Worm (Caenorhabditis elegans) whole organism, dauer: ENCODE measurements around the gene F54D11.4.
"Not testable (repeated sequence)": the region's sequence is repeated elsewhere in the genome, so short reads cannot be mapped to it uniquely, and the experiment has no call there.

Experiments used
- unc-62 ChIP-seq: sonication (generic microtip); optimal IDR thresholded peaks from 2 replicates; lab custom pipeline; 2017; ENCODE audit warnings: missing biosample characterization, missing genetic modification reagents, missing genetic modification characterization

F54D11.4 gene

ce11 chrV:4615802-4616201 lies at the start of gene F54D11.4, which contains the start of gene Y61A9LA.10:
TSS of gene F54D11.4 (plus strand) at chrV:4616151.
TSS of gene Y61A9LA.10 (minus strand) at chrV:4615817.
- TF ChIP-seq unc-62 = no peak

ce11 chrV:4569999-4570627 lies 45.8 kb upstream of the F54D11.4 start, which contains the start of gene sut-2:
TSS of gene sut-2 (minus strand) at chrV:4570049.
- TF ChIP-seq unc-62 = no peak

- TF ChIP-seq unc-62 = no peak
These were observed 45.1 kb upstream of the F54D11.4 start, which contains the start of gene Y61A9LA.3 for ce11 chrV:4570833-4571232. TSS of gene Y61A9LA.3 (plus strand) at chrV:4571133.

- TF ChIP-seq unc-62 = no peak
These were observed 44.0 kb upstream of the F54D11.4 start for ce11 chrV:4571997-4572396.

- not testable (repeated sequence) for TF ChIP-seq unc-62
These were observed 42.1 kb upstream of the F54D11.4 start, which contains the start of gene hpo-39 for ce11 chrV:4573824-4574223. TSS of gene hpo-39 (minus strand) at chrV:4573924.

ce11 chrV:4575458-4575857 lies 40.5 kb upstream of the F54D11.4 start:
- no peak for TF ChIP-seq unc-62

- TF ChIP-seq unc-62 = no peak
These were observed 35.4 kb upstream of the F54D11.4 start for ce11 chrV:4580594-4580993.

- TF ChIP-seq unc-62 = no peak
These were observed 30.9 kb upstream of the F54D11.4 start, which contains the start of gene Y61A9LA.1 for ce11 chrV:4585009-4585408. TSS of gene Y61A9LA.1 (plus strand) at chrV:4585309.

- no peak for TF ChIP-seq unc-62
These were observed 25.2 kb upstream of the F54D11.4 start for ce11 chrV:4590791-4591190.

- no peak for TF ChIP-seq unc-62
These were observed 17.5 kb upstream of the F54D11.4 start for ce11 chrV:4598489-4598888.

- no peak for TF ChIP-seq unc-62
These were observed 16.7 kb upstream of the F54D11.4 start for ce11 chrV:4599225-4599624.

- TF ChIP-seq unc-62 = no peak
These were observed 9.1 kb upstream of the F54D11.4 start, which contains the start of gene txt-6 for ce11 chrV:4606828-4607227. TSS of gene txt-6 (minus strand) at chrV:4606928.

- TF ChIP-seq unc-62 = no peak
These were observed 1.3 kb downstream of the F54D11.4 start, which contains the start of gene sumv-2 for ce11 chrV:4617260-4617659. TSS of gene sumv-2 (plus strand) at chrV:4617560.

- no peak for TF ChIP-seq unc-62
These were observed 7.6 kb downstream of the F54D11.4 start for ce11 chrV:4623535-4623934.

ce11 chrV:4624717-4625116 lies 8.8 kb downstream of the F54D11.4 start:
- TF ChIP-seq unc-62 = no peak

ce11 chrV:4626344-4626743 lies 10.4 kb downstream of the F54D11.4 start:
- TF ChIP-seq unc-62 = no peak

ce11 chrV:4628517-4628930 lies 12.6 kb downstream of the F54D11.4 start, which contains the start of gene pmt-2:
TSS of gene pmt-2 (plus strand) at chrV:4628580.
- TF ChIP-seq unc-62 = no peak

ce11 chrV:4630267-4630666 lies 14.3 kb downstream of the F54D11.4 start:
- no peak for TF ChIP-seq unc-62
